Fruit fly (Drosophila melanogaster) whole organism, embryonic: Measurements from ENCODE around the gene Lsd-1.
A peak's percentile ranks its signal among the peaks of the same experiment; 100 is the strongest.

Experiments used
- Adf1 ChIP-seq: fragments of 200-800 bp; sonication (Bioruptor generic); IDR thresholded peaks from 2 replicates; pipeline ENCODE4 v1.3.6; 2022; ENCODE audit warnings: missing biosample characterization, missing genetic modification characterization
- B-H1 ChIP-seq: fragments of 200-800 bp; sonication (Bioruptor generic); IDR thresholded peaks from 3 replicates; pipeline ENCODE4 v1.3.6; 2022; ENCODE audit warnings: missing biosample characterization, missing genetic modification characterization
- CG11093 ChIP-seq: fragments of 200-800 bp; sonication (Bioruptor generic); IDR thresholded peaks from 3 replicates; pipeline ENCODE4 v1.3.6; 2022; ENCODE audit warnings: missing biosample characterization, missing genetic modification characterization
- CG13775 ChIP-seq: fragments of 200-800 bp; sonication (Bioruptor generic); optimal IDR thresholded peaks from 3 replicates; lab custom pipeline; 2017; ENCODE audit warnings: missing biosample characterization, mild to moderate bottlenecking, missing genetic modification characterization
- CG14860 ChIP-seq: fragments of 200-800 bp; sonication (Bioruptor generic); IDR thresholded peaks from 3 replicates; pipeline ENCODE4 v1.3.6; 2022; ENCODE audit warnings: missing biosample characterization, missing genetic modification characterization; ENCODE audit not compliant: partially characterized antibody
- CG15601 ChIP-seq: fragments of 200-800 bp; sonication (Bioruptor generic); optimal IDR thresholded peaks from 3 replicates; lab custom pipeline; 2019; ENCODE audit warnings: missing biosample characterization, mild to moderate bottlenecking, missing genetic modification characterization, moderate library complexity
- CG1647 ChIP-seq: fragments of 200-800 bp; sonication (Bioruptor generic); optimal IDR thresholded peaks from 3 replicates; lab custom pipeline; 2016; ENCODE audit warnings: missing biosample characterization, missing genetic modification characterization
- CG2129 ChIP-seq: fragments of 200-800 bp; sonication (Bioruptor generic); IDR thresholded peaks from 2 replicates; pipeline ENCODE4 v1.3.6; 2022; ENCODE audit warnings: missing biosample characterization, missing genetic modification characterization; ENCODE audit not compliant: partially characterized antibody
- CG2678 ChIP-seq: fragments of 200-800 bp; sonication (Bioruptor generic); optimal IDR thresholded peaks from 3 replicates; lab custom pipeline; 2019; ENCODE audit warnings: missing biosample characterization, mild to moderate bottlenecking, missing genetic modification characterization, moderate library complexity
- CG2712 ChIP-seq: fragments of 200-800 bp; optimal IDR thresholded peaks from 3 replicates; lab custom pipeline; 2019; ENCODE audit warnings: missing biosample characterization, mild to moderate bottlenecking, missing genetic modification characterization, moderate library complexity
- CG30403 ChIP-seq: fragments of 200-800 bp; sonication (Bioruptor generic); optimal IDR thresholded peaks from 3 replicates; lab custom pipeline; 2016; ENCODE audit warnings: missing biosample characterization, missing genetic modification characterization
- CG33213 ChIP-seq: fragments of 200-800 bp; sonication (Bioruptor generic); optimal IDR thresholded peaks from 3 replicates; lab custom pipeline; 2016; ENCODE audit warnings: missing biosample characterization, missing genetic modification characterization
- CG42726 ChIP-seq: fragments of 200-800 bp; sonication (Bioruptor generic); IDR thresholded peaks from 2 replicates; pipeline ENCODE4 v1.3.6; 2022; ENCODE audit warnings: missing biosample characterization, missing genetic modification characterization; ENCODE audit not compliant: partially characterized antibody
- CG4854 ChIP-seq: fragments of 200-800 bp; sonication (Bioruptor generic); optimal IDR thresholded peaks from 2 replicates; lab custom pipeline; 2016; ENCODE audit warnings: missing biosample characterization, missing genetic modification characterization, inconsistent platforms
- CG6791 ChIP-seq: fragments of 200-800 bp; sonication (Bioruptor generic); IDR thresholded peaks from 3 replicates; pipeline ENCODE4 v1.3.6; 2022; ENCODE audit warnings: missing biosample characterization, missing genetic modification characterization; ENCODE audit not compliant: partially characterized antibody
- CG7745 ChIP-seq: fragments of 200-800 bp; sonication (Bioruptor generic); optimal IDR thresholded peaks from 2 replicates; lab custom pipeline; 2018; ENCODE audit warnings: missing biosample characterization, mild to moderate bottlenecking, missing genetic modification characterization, moderate library complexity
- CG9437 ChIP-seq: fragments of 200-800 bp; sonication (Bioruptor generic); optimal IDR thresholded peaks from 2 replicates; lab custom pipeline; 2018; ENCODE audit warnings: missing biosample characterization, mild to moderate bottlenecking, missing genetic modification characterization
- CG9817 ChIP-seq: fragments of 200-800 bp; sonication (Bioruptor generic); optimal IDR thresholded peaks from 2 replicates; lab custom pipeline; 2018; ENCODE audit warnings: missing biosample characterization, mild to moderate bottlenecking, missing genetic modification characterization, moderate library complexity
- E2f2 ChIP-seq: fragments of 200-800 bp; sonication (Bioruptor generic); IDR thresholded peaks from 2 replicates; pipeline ENCODE4 v1.3.6; 2022; ENCODE audit warnings: missing biosample characterization, missing genetic modification characterization
- Fer2 ChIP-seq: fragments of 200-800 bp; sonication (Bioruptor generic); optimal IDR thresholded peaks from 2 replicates; lab custom pipeline; 2018; ENCODE audit warnings: missing biosample characterization, mild to moderate bottlenecking, missing genetic modification characterization, moderate library complexity
- Hey ChIP-seq: fragments of 200-800 bp; sonication (Bioruptor generic); optimal IDR thresholded peaks from 3 replicates; lab custom pipeline; 2018; ENCODE audit warnings: missing biosample characterization, mild to moderate bottlenecking, missing genetic modification characterization
- Hr78 ChIP-seq, 2 experiments: fragments of 200-800 bp in 1 of 2; fragments of >200 bp in 1 of 2; sonication (Bioruptor generic) in 1 of 2; optimal IDR thresholded peaks; 2 replicates each; lab custom pipeline; 2017 to 2019; ENCODE audit warnings: missing biosample characterization in 2 of 2, missing genetic modification characterization in 2 of 2, mild to moderate bottlenecking in 1 of 2, moderate library complexity in 1 of 2
- Hsf ChIP-seq: fragments of 200-800 bp; sonication (Bioruptor generic); optimal IDR thresholded peaks from 3 replicates; lab custom pipeline; 2016; ENCODE audit warnings: missing biosample characterization, missing genetic modification characterization
- Lhr ChIP-seq: fragments of 200-800 bp; sonication (Bioruptor generic); optimal IDR thresholded peaks from 3 replicates; lab custom pipeline; 2017; ENCODE audit warnings: mild to moderate bottlenecking, missing biosample characterization, missing genetic modification reagents, missing genetic modification characterization
- NC2α ChIP-seq: fragments of 200-800 bp; sonication (Bioruptor generic); optimal IDR thresholded peaks from 2 replicates; lab custom pipeline; 2016; ENCODE audit warnings: missing biosample characterization, missing genetic modification characterization
- NFAT ChIP-seq: fragments of 200-800 bp; sonication (Bioruptor generic); IDR thresholded peaks from 2 replicates; pipeline ENCODE4 v1.3.6; 2022; ENCODE audit warnings: missing biosample characterization, missing genetic modification characterization
- Oli ChIP-seq: fragments of 200-800 bp; sonication (Bioruptor generic); optimal IDR thresholded peaks from 2 replicates; lab custom pipeline; 2018; ENCODE audit warnings: missing biosample characterization, mild to moderate bottlenecking, missing genetic modification characterization, moderate library complexity
- Usf ChIP-seq: fragments of 200-800 bp; sonication (Bioruptor generic); optimal IDR thresholded peaks from 2 replicates; lab custom pipeline; 2017; ENCODE audit warnings: missing genotype, missing biosample characterization, missing genetic modification characterization
- Vsx1 ChIP-seq: fragments of 200-800 bp; sonication (Bioruptor generic); optimal IDR thresholded peaks from 2 replicates; lab custom pipeline; 2017; ENCODE audit warnings: missing biosample characterization, mild to moderate bottlenecking, missing genetic modification characterization, missing genetic modification reagents
- ash1 ChIP-seq: fragments of 200-800 bp; sonication (Bioruptor generic); optimal IDR thresholded peaks from 2 replicates; lab custom pipeline; 2018; ENCODE audit warnings: missing biosample characterization, mild to moderate bottlenecking, missing genetic modification characterization
- az2 ChIP-seq: fragments of 200-800 bp; sonication (Bioruptor generic); optimal IDR thresholded peaks from 3 replicates; lab custom pipeline; 2016; ENCODE audit warnings: missing biosample characterization, missing genetic modification characterization
- bbx ChIP-seq: fragments of 200-800 bp; sonication (Bioruptor generic); IDR thresholded peaks from 2 replicates; pipeline ENCODE4 v1.3.6; 2022; ENCODE audit warnings: missing biosample characterization, missing genetic modification characterization; ENCODE audit not compliant: partially characterized antibody
- bigmax ChIP-seq: fragments of 200-800 bp; sonication (Bioruptor generic); optimal IDR thresholded peaks from 2 replicates; lab custom pipeline; 2018; ENCODE audit warnings: missing biosample characterization, mild to moderate bottlenecking, missing genetic modification characterization
- bsh ChIP-seq, 2 experiments: fragments of 200-800 bp; sonication (Bioruptor generic); optimal IDR thresholded peaks; 2 replicates each; lab custom pipeline; 2017 to 2018; ENCODE audit warnings: mild to moderate bottlenecking in 2 of 2, missing biosample characterization in 2 of 2, missing genetic modification characterization in 2 of 2, moderate library complexity in 1 of 2
- cato ChIP-seq: fragments of 200-800 bp; sonication (Bioruptor generic); optimal IDR thresholded peaks from 2 replicates; lab custom pipeline; 2016; ENCODE audit warnings: missing biosample characterization, missing genetic modification characterization, borderline replicate concordance
- chif ChIP-seq, 2 experiments: fragments of 200-800 bp; sonication (Bioruptor generic); optimal IDR thresholded peaks; 3 replicates each; lab custom pipeline; 2016; ENCODE audit warnings: missing biosample characterization in 2 of 2, missing genetic modification characterization in 2 of 2
- chm ChIP-seq: fragments of 200-800 bp; sonication (Bioruptor generic); IDR thresholded peaks from 2 replicates; pipeline ENCODE4 v1.3.6; 2022; ENCODE audit warnings: missing biosample characterization, missing genetic modification characterization
- fd64A ChIP-seq: fragments of 200-800 bp; sonication (Bioruptor generic); optimal IDR thresholded peaks from 3 replicates; lab custom pipeline; 2018; ENCODE audit warnings: missing biosample characterization, mild to moderate bottlenecking, missing genetic modification characterization
- fu2 ChIP-seq: fragments of 200-800 bp; sonication (Bioruptor generic); optimal IDR thresholded peaks from 2 replicates; lab custom pipeline; 2016; ENCODE audit warnings: missing biosample characterization, missing genetic modification characterization
- gsb-n ChIP-seq: fragments of 200-800 bp; sonication (Bioruptor generic); optimal IDR thresholded peaks from 3 replicates; lab custom pipeline; 2018; ENCODE audit warnings: missing biosample characterization, mild to moderate bottlenecking, missing genetic modification characterization
- gt ChIP-seq: fragments of 200-800 bp; sonication (Bioruptor generic); IDR thresholded peaks from 2 replicates; pipeline ENCODE4 v1.3.6; 2022; ENCODE audit warnings: missing biosample characterization, missing genetic modification characterization
- nerfin-2 ChIP-seq: fragments of 200-800 bp; sonication (Bioruptor generic); IDR thresholded peaks from 2 replicates; pipeline ENCODE4 v1.3.6; 2022; ENCODE audit warnings: missing biosample characterization, missing genetic modification characterization; ENCODE audit not compliant: partially characterized antibody
- odd ChIP-seq: fragments of 200-800 bp; sonication (Bioruptor generic); optimal IDR thresholded peaks from 2 replicates; lab custom pipeline; 2017; ENCODE audit warnings: missing biosample characterization, mild to moderate bottlenecking, missing genetic modification characterization
- pnt ChIP-seq: fragments of 200-800 bp; sonication (Bioruptor generic); optimal IDR thresholded peaks from 3 replicates; lab custom pipeline; 2016; ENCODE audit warnings: missing biosample characterization, missing genetic modification characterization
- tgo ChIP-seq: fragments of 200-800 bp; sonication (Bioruptor generic); IDR thresholded peaks from 3 replicates; pipeline ENCODE4 v1.3.6; 2022; ENCODE audit warnings: missing biosample characterization, missing genetic modification characterization
- tio ChIP-seq: fragments of 200-800 bp; sonication (Bioruptor generic); optimal IDR thresholded peaks from 2 replicates; lab custom pipeline; 2017; ENCODE audit warnings: missing biosample characterization, missing genetic modification characterization, inconsistent platforms
- zfh1 ChIP-seq: fragments of 200-800 bp; sonication (Bioruptor generic); IDR thresholded peaks from 3 replicates; pipeline ENCODE4 v1.3.6; 2022; ENCODE audit warnings: missing biosample characterization, missing genetic modification characterization

Lsd-1 gene

DNA sequence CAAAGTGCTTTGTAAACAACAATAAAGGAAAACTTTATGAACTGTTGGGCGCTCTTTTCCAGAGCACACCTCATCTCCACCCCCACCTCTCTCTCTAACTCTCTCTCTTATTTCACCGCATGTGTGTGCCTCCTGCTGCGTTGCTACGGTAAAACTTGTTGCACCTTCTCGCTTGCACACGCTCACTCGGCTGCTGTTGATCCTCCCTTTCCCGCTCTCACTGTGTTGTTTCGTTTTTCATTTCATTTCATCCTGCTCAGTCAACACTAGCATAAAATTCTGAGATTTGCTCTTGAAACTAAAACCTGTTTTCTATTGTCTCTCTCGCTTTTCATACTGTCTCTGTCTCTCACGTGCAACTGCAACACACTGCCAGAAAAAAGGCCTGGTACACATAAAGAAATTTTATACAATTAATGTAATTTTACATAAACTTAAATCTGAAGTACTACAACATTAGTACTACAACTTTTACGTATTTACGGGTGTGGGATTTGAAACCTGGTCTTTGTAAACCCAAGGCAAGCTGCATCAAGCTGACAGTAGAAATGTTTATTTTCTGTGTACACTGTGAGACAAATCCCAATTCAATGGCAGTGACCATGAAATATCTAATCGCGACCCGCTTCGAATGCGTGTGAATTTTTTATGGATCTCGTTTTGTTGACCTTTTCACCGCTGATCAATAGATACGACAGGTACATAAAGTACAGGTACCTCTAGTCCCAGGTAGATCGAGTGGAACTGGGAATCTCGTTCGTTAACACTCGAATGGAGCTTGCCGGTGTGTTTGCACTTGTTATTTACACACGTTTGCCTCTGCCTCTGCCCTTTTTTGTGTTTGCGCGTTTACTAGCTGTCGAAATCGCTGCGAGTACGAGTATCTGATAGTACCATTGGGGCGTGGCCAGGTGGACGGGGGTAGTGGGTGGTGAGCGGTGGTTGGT, 19.1 kb downstream of the Lsd-1 start (continued):
- TF ChIP-seq CG6791 (no peak; the same call in 2 of the 3 replicates), Usf (GFP tag; lab: Kevin White, UChicago) (peak; percentile 84), fu2 (GFP tag; lab: Kevin White, UChicago) (peak; percentile 26), chm (GFP tag; lab: Robert Waterston, UW) (peak; percentile 71), NC2α (GFP tag; lab: Kevin White, UChicago) (peak; percentile 56), gt (GFP tag; lab: Robert Waterston, UW) (peak; percentile 82), Hey (tag; lab: Kevin White, UChicago) (peak; percentile 85), Fer2 (tag; lab: Kevin White, UChicago) (no peak), Vsx1 (GFP tag; lab: Kevin White, UChicago) (peak; percentile 66), bbx (GFP tag; lab: Robert Waterston, UW) (no peak), CG14860 (no peak), Lhr (GFP tag; lab: Kevin White, UChicago) (peak; percentile 71), CG33213 (peak; percentile 39), tgo (peak; percentile 81), Oli (tag; lab: Kevin White, UChicago) (peak; percentile 92), chif (GFP tag; optimal IDR thresholded peaks at IDR 0.05; lab: Kevin White, UChicago) (peak; percentile 84 to 95), bsh (GFP tag; optimal IDR thresholded peaks at IDR 0.05; lab: Kevin White, UChicago) (peak; percentile 88 to 97), gsb-n (peak; percentile 95), CG15601 (peak; percentile 93), CG7745 (tag; lab: Kevin White, UChicago) (peak; percentile 62), az2 (GFP tag; lab: Kevin White, UChicago) (peak; percentile 95), B-H1 (GFP tag; lab: Robert Waterston, UW) (peak; percentile 49; the same call in 2 of the 3 replicates), nerfin-2 (GFP tag; lab: Robert Waterston, UW) (0 out of 2 replicates have a peak, but pooled peaks have one; percentile 22), CG4854 (GFP tag; lab: Kevin White, UChicago) (peak; percentile 63), Adf1 (peak; percentile 65), pnt (peak; percentile 81), CG13775 (GFP tag; lab: Kevin White, UChicago) (peak; percentile 88), CG9817 (peak; percentile 32), CG2129 (GFP tag; lab: Robert Waterston, UW) (no peak), CG9437 (GFP tag; lab: Kevin White, UChicago) (peak; percentile 83), fd64A (GFP tag; lab: Kevin White, UChicago) (peak; percentile 55), bigmax (peak; percentile 47), tio (GFP tag; lab: Kevin White, UChicago) (peak; percentile 85), NFAT (GFP tag; lab: Robert Waterston, UW) (peak; percentile 22; the same call in 1 of the 2 replicates), zfh1 (peak; percentile 95), E2f2 (GFP tag; lab: Robert Waterston, UW) (peak; percentile 59; the same call in 1 of the 2 replicates), CG30403 (GFP tag; lab: Kevin White, UChicago) (peak; percentile 92), CG42726 (GFP tag; lab: Robert Waterston, UW) (no peak), CG1647 (peak; percentile 77), cato (GFP tag; lab: Kevin White, UChicago) (peak; percentile 73), odd (GFP tag; lab: Kevin White, UChicago) (peak; percentile 88), CG2712 (tag; lab: Kevin White, UChicago) (peak; percentile 96), ash1 (peak; percentile 92), CG11093 (GFP tag; lab: Robert Waterston, UW) (peak; percentile 84), Hsf (GFP tag; lab: Kevin White, UChicago) (peak; percentile 90), Hr78 (GFP tag; optimal IDR thresholded peaks at IDR 0.05; lab: Kevin White, UChicago) (peak in 1 of 2 experiments; percentile 97), CG2678 (tag; lab: Kevin White, UChicago) (peak; percentile 86)
